Worm (Caenorhabditis elegans): Measurements from ENCODE around the gene srw-108.

ce11 chrV:519445-519844 is 8.3 kb upstream of the srw-108 start, which contains the start of gene nhr-210:
- no peak for TF ChIP-seq aly-2 (tag; optimal IDR thresholded peaks at IDR 0.05)
- no peak for TF ChIP-seq nhr-12 (tag; optimal IDR thresholded peaks at IDR 0.05)
- TF ChIP-seq dmd-4 (tag; optimal IDR thresholded peaks at IDR 0.05), result no peak
- TF ChIP-seq unc-62 (GFP tag; optimal IDR thresholded peaks at IDR 0.05), result no peak
- no peak for TF ChIP-seq ceh-82 (tag; optimal IDR thresholded peaks at IDR 0.05)
- TF ChIP-seq mbf-1 (tag; optimal IDR thresholded peaks at IDR 0.05), result no peak
- TF ChIP-seq nhr-10 (tag; optimal IDR thresholded peaks at IDR 0.05), result no peak
- no peak for TF ChIP-seq lin-13 (GFP tag; optimal IDR thresholded peaks at IDR 0.05)
- no peak for TF ChIP-seq nhr-77 (tag; optimal IDR thresholded peaks at IDR 0.05)
- no peak for TF ChIP-seq mdl-1 (tag; optimal IDR thresholded peaks at IDR 0.05)
- TF ChIP-seq mab-5 (tag; optimal IDR thresholded peaks at IDR 0.05), result no peak
- no peak for TF ChIP-seq ztf-11 (tag; optimal IDR thresholded peaks at IDR 0.05)
- no peak for TF ChIP-seq nhr-237 (tag; optimal IDR thresholded peaks at IDR 0.05)
- TF ChIP-seq fos-1 (tag; optimal IDR thresholded peaks at IDR 0.05), result no peak
